Worm (Caenorhabditis elegans): ENCODE results near the gene cyp-14A2.

ce11 chrX:13223437-13223836 lies 46.0 kb downstream of the cyp-14A2 start, which contains the start of gene skr-20:
- TF ChIP-seq hmg-11 (tag; optimal IDR thresholded peaks at IDR 0.05) (no peak), ztf-4 (tag; optimal IDR thresholded peaks at IDR 0.05) (no peak), lin-15B (tag; optimal IDR thresholded peaks at IDR 0.05) (no peak), egl-27 (tag; optimal IDR thresholded peaks at IDR 0.05) (no peak), unc-62 (GFP tag; optimal IDR thresholded peaks at IDR 0.05) (no peak)

Measured in whole organism, L3 larva.